Fruit fly (Drosophila melanogaster) Kc167 (cell line): ENCODE results near the gene dgt2.

Experiments
- Sin3A ChIP-seq: fragments of >200 bp; optimal IDR thresholded peaks from 2 replicates; lab custom pipeline; 2018; ENCODE audit warnings: missing external identifiers
- h ChIP-seq: fragments of >200 bp; optimal IDR thresholded peaks from 3 replicates; lab custom pipeline; 2018; ENCODE audit warnings: missing external identifiers
- insv ChIP-seq: fragments of >200 bp; optimal IDR thresholded peaks from 3 replicates; lab custom pipeline; 2018; ENCODE audit warnings: missing external identifiers
- psq ChIP-seq: fragments of >200 bp; optimal IDR thresholded peaks from 2 replicates; lab custom pipeline; 2017; ENCODE audit warnings: missing external identifiers

DNA sequence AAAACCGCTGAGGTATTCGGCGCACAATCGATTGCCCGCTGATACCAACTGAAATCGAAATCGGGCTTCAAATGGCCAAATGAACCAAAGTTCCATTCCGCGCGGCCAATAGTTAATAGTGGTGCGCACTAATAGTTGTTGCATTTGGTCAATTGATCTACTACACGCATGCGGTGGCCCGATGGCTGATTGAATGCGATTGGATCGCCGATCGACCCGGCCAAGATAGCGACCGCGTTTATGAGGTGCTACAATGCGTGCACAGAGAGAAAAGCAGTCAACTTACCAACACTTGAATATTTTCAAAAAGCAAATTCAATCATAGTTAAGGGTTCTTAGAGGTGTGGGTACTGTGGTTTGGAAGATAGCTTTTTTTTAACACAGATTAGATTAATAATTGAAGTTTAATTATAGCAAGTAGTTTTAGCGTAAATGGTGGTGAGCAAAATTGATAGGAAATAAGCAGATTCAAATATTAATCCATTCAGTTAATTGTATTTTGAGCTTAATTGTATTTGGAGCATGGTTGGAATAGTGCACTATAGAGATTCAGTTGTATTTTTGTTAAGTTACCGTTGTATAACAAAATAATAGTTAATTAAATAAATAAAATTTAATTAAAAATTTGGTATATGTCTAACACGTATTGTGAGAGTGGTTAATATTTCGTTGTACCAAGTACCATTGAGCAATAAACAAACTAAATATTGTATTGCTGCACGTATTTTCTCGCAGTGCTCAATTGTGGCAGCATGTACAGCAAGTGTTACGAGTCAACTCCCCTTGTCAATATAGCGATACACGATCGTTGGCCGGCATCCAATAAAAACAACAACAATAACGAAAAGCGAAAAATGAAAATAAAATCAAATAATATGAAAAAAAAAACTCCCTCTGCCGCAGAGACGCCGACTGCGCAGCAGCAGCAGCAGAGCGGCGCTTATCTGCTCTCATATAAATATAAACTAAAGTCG, 37.0 kb downstream of the dgt2 start:
- TF ChIP-seq psq (lab: Kevin White, UChicago), result no peak
- no peak for TF ChIP-seq Sin3A (lab: Kevin White, UChicago)
- no peak for TF ChIP-seq insv
- TF ChIP-seq h (lab: Kevin White, UChicago), result no peak
